Fruit fly (Drosophila melanogaster) whole organism, embryonic: ENCODE results near the gene sau.

Experiments
- Atf6 ChIP-seq: fragments of 200-800 bp; sonication (Bioruptor generic); IDR thresholded peaks from 2 replicates; pipeline ENCODE4 v1.3.6; 2022; ENCODE audit warnings: missing biosample characterization, missing genetic modification characterization
- Blimp-1 ChIP-seq: fragments of 200-800 bp; sonication (Bioruptor generic); optimal IDR thresholded peaks from 3 replicates; lab custom pipeline; 2018; ENCODE audit warnings: missing biosample characterization, missing genetic modification characterization, mild to moderate bottlenecking, moderate library complexity, missing genetic modification reagents
- C15 ChIP-seq: fragments of 200-800 bp; sonication (Bioruptor generic); IDR thresholded peaks from 3 replicates; pipeline ENCODE4 v1.3.6; 2022; ENCODE audit warnings: missing biosample characterization, missing genetic modification characterization
- CG10959 ChIP-seq: fragments of 200-800 bp; sonication (Bioruptor generic); IDR thresholded peaks from 2 replicates; pipeline ENCODE4 v1.3.6; 2022; ENCODE audit warnings: missing biosample characterization, missing genetic modification characterization
- CG11247 ChIP-seq: fragments of 200-800 bp; sonication (Bioruptor generic); IDR thresholded peaks from 2 replicates; pipeline ENCODE4 v1.3.6; 2022; ENCODE audit warnings: missing biosample characterization, missing genetic modification characterization
- CG11456 ChIP-seq: fragments of 200-800 bp; sonication (Bioruptor generic); IDR thresholded peaks from 3 replicates; pipeline ENCODE4 v1.3.6; 2022; ENCODE audit warnings: missing biosample characterization, missing genetic modification characterization
- CG12071 ChIP-seq: fragments of 200-800 bp; sonication (Bioruptor generic); optimal IDR thresholded peaks from 3 replicates; lab custom pipeline; 2018; ENCODE audit warnings: missing biosample characterization, mild to moderate bottlenecking, missing genetic modification characterization
- CG12104 ChIP-seq: fragments of 200-800 bp; sonication (Bioruptor generic); optimal IDR thresholded peaks from 3 replicates; lab custom pipeline; 2016; ENCODE audit warnings: missing biosample characterization, missing genetic modification characterization
- CG12391 ChIP-seq: fragments of 200-800 bp; sonication (Bioruptor generic); optimal IDR thresholded peaks from 3 replicates; lab custom pipeline; 2018; ENCODE audit warnings: missing biosample characterization, mild to moderate bottlenecking, missing genetic modification characterization, moderate library complexity
- CG14667 ChIP-seq: fragments of 200-800 bp; sonication (Bioruptor generic); IDR thresholded peaks from 2 replicates; pipeline ENCODE4 v1.3.6; 2022; ENCODE audit warnings: missing biosample characterization, missing genetic modification characterization
- CG14965 ChIP-seq: fragments of 200-800 bp; sonication (Bioruptor generic); optimal IDR thresholded peaks from 2 replicates; lab custom pipeline; 2016; ENCODE audit warnings: missing biosample characterization, missing genetic modification characterization, borderline replicate concordance
- CG1647 ChIP-seq: fragments of 200-800 bp; sonication (Bioruptor generic); optimal IDR thresholded peaks from 3 replicates; lab custom pipeline; 2016; ENCODE audit warnings: missing biosample characterization, missing genetic modification characterization
- CG18011 ChIP-seq: fragments of 200-800 bp; sonication (Bioruptor generic); optimal IDR thresholded peaks from 2 replicates; lab custom pipeline; 2017; ENCODE audit warnings: missing biosample characterization, missing genetic modification characterization, mild to moderate bottlenecking, moderate library complexity, missing genotype
- CG18619 ChIP-seq: fragments of 200-800 bp; sonication (Bioruptor generic); optimal IDR thresholded peaks from 3 replicates; lab custom pipeline; 2017; ENCODE audit warnings: missing biosample characterization, mild to moderate bottlenecking, missing genetic modification characterization
- CG18764 ChIP-seq: fragments of 200-800 bp; sonication (Bioruptor generic); optimal IDR thresholded peaks from 3 replicates; lab custom pipeline; 2016; ENCODE audit warnings: missing biosample characterization, missing genetic modification characterization
- CG3281 ChIP-seq: fragments of 200-800 bp; sonication (Bioruptor generic); optimal IDR thresholded peaks from 3 replicates; lab custom pipeline; 2017; ENCODE audit warnings: missing biosample characterization, mild to moderate bottlenecking, missing genetic modification characterization
- CG33213 ChIP-seq: fragments of 200-800 bp; sonication (Bioruptor generic); optimal IDR thresholded peaks from 3 replicates; lab custom pipeline; 2016; ENCODE audit warnings: missing biosample characterization, missing genetic modification characterization
- CG34376 ChIP-seq: fragments of 200-800 bp; sonication (Bioruptor generic); optimal IDR thresholded peaks from 2 replicates; lab custom pipeline; 2018; ENCODE audit warnings: missing biosample characterization, mild to moderate bottlenecking, missing genetic modification characterization
- CG4360 ChIP-seq: fragments of 200-800 bp; sonication (Bioruptor generic); IDR thresholded peaks from 2 replicates; pipeline ENCODE4 v1.3.6; 2022; ENCODE audit warnings: missing biosample characterization, missing genetic modification characterization
- CG4854 ChIP-seq: fragments of 200-800 bp; sonication (Bioruptor generic); optimal IDR thresholded peaks from 2 replicates; lab custom pipeline; 2016; ENCODE audit warnings: missing biosample characterization, missing genetic modification characterization, inconsistent platforms
- CG6654 ChIP-seq: fragments of 200-800 bp; sonication (Bioruptor generic); optimal IDR thresholded peaks from 2 replicates; lab custom pipeline; 2017; ENCODE audit warnings: missing biosample characterization, mild to moderate bottlenecking, missing genetic modification characterization
- CG8765 ChIP-seq: fragments of 200-800 bp; sonication (Bioruptor generic); IDR thresholded peaks from 2 replicates; pipeline ENCODE4 v1.3.6; 2022; ENCODE audit warnings: missing biosample characterization, missing genetic modification characterization
- CG9797 ChIP-seq: fragments of 200-800 bp; sonication (Bioruptor generic); optimal IDR thresholded peaks from 3 replicates; lab custom pipeline; 2018; ENCODE audit warnings: missing biosample characterization, mild to moderate bottlenecking, missing genetic modification characterization
- D ChIP-seq, 2 experiments: fragments of 200-800 bp in 1 of 2; fragments of >200 bp in 1 of 2; sonication (Bioruptor generic) in 1 of 2; optimal IDR thresholded peaks; 2 replicates in 1 of 2; 3 replicates in 1 of 2; lab custom pipeline; 2017; ENCODE audit warnings: mild to moderate bottlenecking in 1 of 2, missing biosample characterization in 1 of 2, missing genetic modification characterization in 1 of 2, missing genetic modification reagents in 1 of 2
- D19B ChIP-seq: fragments of 200-800 bp; sonication (Bioruptor generic); optimal IDR thresholded peaks from 2 replicates; lab custom pipeline; 2017; ENCODE audit warnings: missing biosample characterization, mild to moderate bottlenecking, missing genetic modification characterization
- Dip2 ChIP-seq: fragments of 200-800 bp; sonication (Bioruptor generic); IDR thresholded peaks from 2 replicates; pipeline ENCODE4 v1.3.6; 2022; ENCODE audit warnings: missing biosample characterization, missing genetic modification characterization
- Drgx ChIP-seq: fragments of 200-800 bp; sonication (Bioruptor generic); IDR thresholded peaks from 2 replicates; pipeline ENCODE4 v1.3.6; 2022; ENCODE audit warnings: missing biosample characterization, missing genetic modification characterization
- E2f2 ChIP-seq: fragments of 200-800 bp; sonication (Bioruptor generic); IDR thresholded peaks from 2 replicates; pipeline ENCODE4 v1.3.6; 2022; ENCODE audit warnings: missing biosample characterization, missing genetic modification characterization
- Hmx ChIP-seq: fragments of 200-800 bp; sonication (Bioruptor generic); optimal IDR thresholded peaks from 2 replicates; lab custom pipeline; 2016; ENCODE audit warnings: missing biosample characterization, missing genetic modification characterization
- Nf-YB ChIP-seq: fragments of 200-800 bp; sonication (Bioruptor generic); optimal IDR thresholded peaks from 3 replicates; lab custom pipeline; 2019; ENCODE audit warnings: missing biosample characterization, mild to moderate bottlenecking, missing genetic modification characterization, moderate library complexity
- Oaz ChIP-seq: fragments of 200-800 bp; sonication (Bioruptor generic); IDR thresholded peaks from 2 replicates; pipeline ENCODE4 v1.3.6; 2022; ENCODE audit warnings: missing biosample characterization, missing genetic modification characterization
- Spps ChIP-seq: fragments of 200-800 bp; sonication (Bioruptor generic); optimal IDR thresholded peaks from 2 replicates; lab custom pipeline; 2018; ENCODE audit warnings: missing biosample characterization, mild to moderate bottlenecking, missing genetic modification characterization
- amos ChIP-seq: fragments of 200-800 bp; sonication (Bioruptor generic); IDR thresholded peaks from 2 replicates; pipeline ENCODE4 v1.3.6; 2022; ENCODE audit warnings: missing biosample characterization, missing genetic modification characterization; ENCODE audit not compliant: partially characterized antibody
- ara ChIP-seq: fragments of 200-800 bp; sonication (Bioruptor generic); IDR thresholded peaks from 2 replicates; pipeline ENCODE4 v1.3.6; 2022; ENCODE audit warnings: missing biosample characterization, missing genetic modification characterization
- az2 ChIP-seq: fragments of 200-800 bp; sonication (Bioruptor generic); optimal IDR thresholded peaks from 3 replicates; lab custom pipeline; 2016; ENCODE audit warnings: missing biosample characterization, missing genetic modification characterization
- chn ChIP-seq: fragments of 200-800 bp; sonication (Bioruptor generic); optimal IDR thresholded peaks from 2 replicates; lab custom pipeline; 2016; ENCODE audit warnings: missing biosample characterization, missing genetic modification characterization
- ems ChIP-seq: fragments of 200-800 bp; sonication (Bioruptor generic); optimal IDR thresholded peaks from 3 replicates; lab custom pipeline; 2016; ENCODE audit warnings: missing biosample characterization, missing genetic modification characterization
- fu2 ChIP-seq: fragments of 200-800 bp; sonication (Bioruptor generic); optimal IDR thresholded peaks from 2 replicates; lab custom pipeline; 2016; ENCODE audit warnings: missing biosample characterization, missing genetic modification characterization
- gce ChIP-seq: fragments of 200-800 bp; sonication (Bioruptor generic); IDR thresholded peaks from 3 replicates; pipeline ENCODE4 v1.3.6; 2022; ENCODE audit warnings: missing biosample characterization, missing genetic modification characterization
- gcm ChIP-seq: fragments of 200-800 bp; sonication (Bioruptor generic); optimal IDR thresholded peaks from 2 replicates; lab custom pipeline; 2019; ENCODE audit warnings: missing biosample characterization, mild to moderate bottlenecking, missing genetic modification characterization, moderate library complexity
- grn ChIP-seq: fragments of 200-800 bp; sonication (Bioruptor generic); optimal IDR thresholded peaks from 3 replicates; lab custom pipeline; 2017; ENCODE audit warnings: missing biosample characterization, missing genetic modification characterization
- h ChIP-seq: fragments of >200 bp; optimal IDR thresholded peaks from 2 replicates; lab custom pipeline; 2017
- jing ChIP-seq: fragments of 200-800 bp; sonication (Bioruptor generic); optimal IDR thresholded peaks from 2 replicates; lab custom pipeline; 2018; ENCODE audit warnings: missing biosample characterization, mild to moderate bottlenecking, missing genetic modification characterization
- ken ChIP-seq: fragments of 200-800 bp; sonication (Bioruptor generic); IDR thresholded peaks from 3 replicates; pipeline ENCODE4 v1.3.6; 2022; ENCODE audit warnings: missing biosample characterization, missing genetic modification characterization
- lola ChIP-seq, 3 experiments: fragments of >200 bp in 2 of 3; fragments of 200-800 bp in 1 of 3; sonication (Bioruptor generic) in 1 of 3; optimal IDR thresholded peaks; 2 replicates each; lab custom pipeline; 2017 to 2019; ENCODE audit warnings: missing biosample characterization in 3 of 3, missing genetic modification characterization in 3 of 3, mild to moderate bottlenecking in 1 of 3, moderate library complexity in 1 of 3
- nmo ChIP-seq: fragments of 200-800 bp; sonication (Bioruptor generic); optimal IDR thresholded peaks from 2 replicates; lab custom pipeline; 2018; ENCODE audit warnings: missing biosample characterization, mild to moderate bottlenecking, missing genetic modification characterization, moderate library complexity
- schlank ChIP-seq: fragments of 200-800 bp; sonication (Bioruptor generic); optimal IDR thresholded peaks from 2 replicates; lab custom pipeline; 2018; ENCODE audit warnings: missing biosample characterization, mild to moderate bottlenecking, missing genetic modification characterization
- slp2 ChIP-seq: fragments of 200-800 bp; sonication (Bioruptor generic); optimal IDR thresholded peaks from 2 replicates; lab custom pipeline; 2016; ENCODE audit warnings: missing biosample characterization, missing genetic modification characterization
- zen2 ChIP-seq: fragments of 200-800 bp; sonication (Bioruptor generic); IDR thresholded peaks from 3 replicates; pipeline ENCODE4 v1.3.6; 2022; ENCODE audit warnings: missing biosample characterization, missing genetic modification characterization; ENCODE audit not compliant: partially characterized antibody

Gene sau

DNA sequence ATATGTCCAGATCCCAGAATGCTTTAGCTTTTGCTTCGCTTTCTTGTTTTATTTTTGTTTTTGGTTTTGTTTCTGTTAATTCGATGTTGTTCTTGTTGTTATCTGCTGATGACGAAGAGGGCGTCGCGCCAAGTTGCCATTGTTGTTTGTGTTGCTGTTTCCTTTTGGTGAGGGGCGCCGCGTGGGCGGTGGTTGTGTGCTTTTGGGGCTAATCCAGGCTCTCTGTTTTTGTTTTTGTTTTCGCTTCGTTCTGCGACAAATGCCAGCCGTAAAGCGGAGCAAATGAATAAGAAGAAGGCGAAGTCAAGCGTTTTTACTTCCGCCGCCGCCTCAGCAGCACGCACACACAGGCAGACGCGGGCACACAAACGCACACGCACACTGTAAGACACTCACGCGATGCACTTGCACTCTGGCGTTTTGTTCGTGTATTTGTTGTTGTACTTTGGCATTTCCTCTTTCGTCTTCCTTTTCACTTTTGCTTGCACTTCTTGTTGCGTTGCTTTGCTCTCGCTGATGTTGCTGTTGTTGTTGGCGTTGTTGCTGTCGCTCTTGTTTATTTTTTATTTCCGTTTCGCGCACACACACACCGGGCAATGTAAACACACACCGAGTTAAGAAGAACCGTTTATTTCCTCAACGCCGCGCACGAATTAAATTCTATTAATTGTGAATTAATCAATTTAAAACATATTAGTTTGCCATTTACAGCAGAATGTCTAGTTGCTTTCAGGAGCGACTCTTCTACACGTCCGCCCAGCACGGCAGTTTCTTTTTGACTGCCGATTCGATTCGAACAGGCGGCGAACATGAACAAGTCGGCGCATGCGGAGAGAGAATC, 48.0 kb upstream of the sau start, which contains the start of gene aop:
Gene aop, minus strand, starts transcription at position 786 of the 841 bp plus-strand sequence.
- TF ChIP-seq CG9797 (no peak), CG12071 (GFP tag; lab: Kevin White, UChicago) (peak; percentile 56), D (optimal IDR thresholded peaks at IDR 0.05; lab: Kevin White, UChicago) (no peak), D (GFP tag; optimal IDR thresholded peaks at IDR 0.05; lab: Kevin White, UChicago) (peak; percentile 3), CG1647 (GFP tag; lab: Kevin White, UChicago) (peak; percentile 50), Nf-YB (GFP tag; lab: Kevin White, UChicago) (peak; percentile 37), Hmx (no peak), lola (GFP tag; optimal IDR thresholded peaks at IDR 0.05; lab: Kevin White, UChicago) (no peak), az2 (GFP tag; lab: Kevin White, UChicago) (no peak), CG11456 (GFP tag; lab: Robert Waterston, UW) (no peak), gcm (GFP tag; lab: Kevin White, UChicago) (no peak), E2f2 (no peak), CG14965 (GFP tag; lab: Kevin White, UChicago) (no peak), amos (peak; percentile 32; the same call in 1 of the 2 replicates), CG18764 (GFP tag; lab: Kevin White, UChicago) (peak; percentile 24), slp2 (no peak), ems (GFP tag; lab: Kevin White, UChicago) (peak; percentile 7), CG6654 (no peak), CG34376 (GFP tag; lab: Kevin White, UChicago) (peak; percentile 32), jing (GFP tag; lab: Kevin White, UChicago) (no peak), C15 (GFP tag; lab: Robert Waterston, UW) (no peak), h (lab: Kevin White, UChicago) (no peak), CG12391 (tag; lab: Kevin White, UChicago) (peak; percentile 22), CG11247 (GFP tag; lab: Robert Waterston, UW) (no peak; the same call in 1 of the 2 replicates), schlank (tag; lab: Kevin White, UChicago) (no peak), CG3281 (GFP tag; lab: Kevin White, UChicago) (peak; percentile 11), CG8765 (no peak), CG14667 (GFP tag; lab: Robert Waterston, UW) (no peak), D19B (GFP tag; lab: Kevin White, UChicago) (no peak), ara (GFP tag; lab: Robert Waterston, UW) (peak; percentile 16; the same call in 1 of the 2 replicates), Spps (tag; lab: Kevin White, UChicago) (peak; percentile 39), ken (no peak), fu2 (GFP tag; lab: Kevin White, UChicago) (no peak), CG18619 (GFP tag; lab: Kevin White, UChicago) (peak; percentile 20), chn (GFP tag; lab: Kevin White, UChicago) (no peak), nmo (GFP tag; lab: Kevin White, UChicago) (peak; percentile 6), Dip2 (no peak), grn (GFP tag; lab: Kevin White, UChicago) (no peak), CG4360 (GFP tag; lab: Robert Waterston, UW) (peak; percentile 89), CG4854 (GFP tag; lab: Kevin White, UChicago) (no peak), gce (no peak), CG18011 (no peak), zen2 (GFP tag; lab: Robert Waterston, UW) (no peak), Drgx (GFP tag; lab: Robert Waterston, UW) (no peak; the same call in 1 of the 2 replicates), Oaz (GFP tag; lab: Robert Waterston, UW) (no peak), CG33213 (GFP tag; lab: Kevin White, UChicago) (peak; percentile 53), CG12104 (GFP tag; lab: Kevin White, UChicago) (no peak), CG10959 (no peak), Blimp-1 (peak; percentile 26), Atf6 (GFP tag; lab: Robert Waterston, UW) (no peak)
